Fruit fly (Drosophila melanogaster): Measurements from ENCODE around the gene aurB.

DNA sequence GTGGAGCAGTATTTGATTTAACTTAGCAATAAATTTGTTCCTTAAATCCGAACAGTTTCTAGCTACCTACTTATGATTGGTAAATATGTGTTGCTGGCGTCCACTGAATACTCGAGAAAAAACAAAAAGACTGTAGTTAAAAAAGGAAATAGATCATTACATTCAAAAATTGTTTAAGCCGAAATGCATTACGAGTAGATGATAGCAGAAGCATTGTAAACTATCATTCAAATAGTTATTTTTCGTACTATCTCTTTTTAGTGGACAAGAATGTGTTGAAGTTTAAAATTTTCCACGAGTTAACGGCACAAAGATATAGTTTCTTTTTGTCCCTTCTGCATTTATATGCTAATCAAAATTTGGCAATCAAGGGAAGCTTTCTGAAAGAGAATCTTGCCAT is 30.9 kb upstream of the aurB start, which contains the start of gene CG14071:
- no peak for TF ChIP-seq toe (GFP tag; optimal IDR thresholded peaks at IDR 0.05)
- TF ChIP-seq CG5204 (GFP tag; optimal IDR thresholded peaks at IDR 0.05) = no peak
- TF ChIP-seq kay (GFP tag; ENCODE audit: borderline replicate concordance) = no peak
- no peak for TF ChIP-seq Clk (GFP tag; optimal IDR thresholded peaks at IDR 0.05)
- TF ChIP-seq ovo (GFP tag; optimal IDR thresholded peaks at IDR 0.05) = no peak
- no peak for TF ChIP-seq CG11617 (GFP tag; optimal IDR thresholded peaks at IDR 0.05)
- no peak for TF ChIP-seq cnc (optimal IDR thresholded peaks at IDR 0.05)
- no peak for TF ChIP-seq CG14711 (tag; optimal IDR thresholded peaks at IDR 0.05)

All from whole organism, adult.